Worm (Caenorhabditis elegans) whole organism, late embryonic: ENCODE data around the gene clec-167.

Source experiments
- ceh-34 ChIP-seq: sonication (generic microtip); optimal IDR thresholded peaks from 2 replicates; lab custom pipeline; 2016; ENCODE audit warnings: mild to moderate bottlenecking, missing genetic modification characterization, missing compliant biosample characterization
- ceh-9 ChIP-seq: sonication (generic microtip); optimal IDR thresholded peaks from 2 replicates; lab custom pipeline; 2016; ENCODE audit warnings: mild to moderate bottlenecking, missing genetic modification characterization, inconsistent platforms, missing compliant biosample characterization
- mec-3 ChIP-seq: sonication (generic microtip); optimal IDR thresholded peaks from 2 replicates; lab custom pipeline; 2016; ENCODE audit warnings: borderline replicate concordance, missing genetic modification characterization, missing compliant biosample characterization
- nfya-1 ChIP-seq: sonication (generic microtip); optimal IDR thresholded peaks from 2 replicates; lab custom pipeline; 2017; ENCODE audit warnings: missing genetic modification characterization, mild to moderate bottlenecking, missing compliant biosample characterization, antibody characterized with exemption, moderate library complexity
- sox-4 ChIP-seq: sonication (generic microtip); optimal IDR thresholded peaks from 2 replicates; lab custom pipeline; 2017; ENCODE audit warnings: mild to moderate bottlenecking, missing genetic modification characterization, inconsistent platforms, missing compliant biosample characterization
- unc-55 ChIP-seq: sonication (generic microtip); optimal IDR thresholded peaks from 2 replicates; lab custom pipeline; 2017; ENCODE audit warnings: missing biosample characterization, missing genetic modification reagents, missing genetic modification characterization

ce11 chrIV:1216290-1216689 is 39.2 kb downstream of the clec-167 start, which contains the start of gene W09G12.9:
- TF ChIP-seq nfya-1: no peak
- no peak for TF ChIP-seq ceh-9 (tag; lab: Kevin White, UChicago)
- no peak for TF ChIP-seq unc-55 (GFP tag; lab: Kevin White, UChicago)
- TF ChIP-seq mec-3 (tag; lab: Kevin White, UChicago): no peak
- no peak for TF ChIP-seq sox-4 (tag; lab: Kevin White, UChicago)
- TF ChIP-seq ceh-34 (tag; lab: Kevin White, UChicago): no peak
